Worm (Caenorhabditis elegans): ENCODE data around the gene ZC239.6.
"Not testable (repeated sequence)": the region's sequence is repeated elsewhere in the genome, so short reads cannot be mapped to it uniquely, and the experiment has no call there.

Gene ZC239.6

DNA sequence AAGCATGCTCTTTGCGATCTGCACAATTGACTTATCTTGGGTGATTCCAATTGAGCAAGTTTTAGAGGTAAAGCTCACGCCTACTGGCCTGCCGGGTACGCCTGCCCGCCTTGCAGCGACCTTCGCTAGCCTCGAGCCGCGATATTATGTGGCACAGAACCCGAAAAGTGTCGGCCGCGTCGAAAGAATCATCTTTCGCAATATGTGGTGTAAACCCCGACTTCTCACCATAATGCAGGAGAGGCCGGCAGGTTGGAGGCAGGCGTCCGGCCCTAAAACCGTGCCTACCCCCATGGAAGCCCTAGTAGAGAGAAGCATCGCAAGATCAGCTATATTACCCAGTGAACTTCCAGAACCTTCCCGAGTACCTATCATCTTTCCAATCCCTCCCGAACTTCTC lies 23.6 kb upstream of the ZC239.6 start:
- TF ChIP-seq unc-62 (GFP tag; optimal IDR thresholded peaks at IDR 0.05) (no peak), ceh-9 (tag; optimal IDR thresholded peaks at IDR 0.05) (no peak), pqm-1 (tag; optimal IDR thresholded peaks at IDR 0.05) (no peak), sea-2 (GFP tag; optimal IDR thresholded peaks at IDR 0.05) (no peak), nhr-237 (tag; optimal IDR thresholded peaks at IDR 0.05) (no peak), elt-1 (tag; optimal IDR thresholded peaks at IDR 0.05) (no peak), pha-4 (tag; optimal IDR thresholded peaks at IDR 0.05) (no peak)

- not testable (repeated sequence) for TF ChIP-seq ztf-4, ceh-9, nhr-76 (tag; optimal IDR thresholded peaks at IDR 0.05)
These were observed 20.4 kb upstream of the ZC239.6 start, which contains the start of gene Y27F2A.11 for ce11 chrII:3189038-3189437. Y27F2A.11 (plus strand) TSS chrII:3189338.

- not testable (repeated sequence) for TF ChIP-seq ceh-9 (tag; optimal IDR thresholded peaks at IDR 0.05); nhr-43 (tag; optimal IDR thresholded peaks at IDR 0.05; ENCODE audit: poor library complexity, severe bottlenecking); elt-1 (tag; optimal IDR thresholded peaks at IDR 0.05)
These were observed 17.9 kb upstream of the ZC239.6 start, which contains the start of gene Y27F2A.9 for ce11 chrII:3191544-3191943. Y27F2A.9 (minus strand) TSS chrII:3191644.

DNA sequence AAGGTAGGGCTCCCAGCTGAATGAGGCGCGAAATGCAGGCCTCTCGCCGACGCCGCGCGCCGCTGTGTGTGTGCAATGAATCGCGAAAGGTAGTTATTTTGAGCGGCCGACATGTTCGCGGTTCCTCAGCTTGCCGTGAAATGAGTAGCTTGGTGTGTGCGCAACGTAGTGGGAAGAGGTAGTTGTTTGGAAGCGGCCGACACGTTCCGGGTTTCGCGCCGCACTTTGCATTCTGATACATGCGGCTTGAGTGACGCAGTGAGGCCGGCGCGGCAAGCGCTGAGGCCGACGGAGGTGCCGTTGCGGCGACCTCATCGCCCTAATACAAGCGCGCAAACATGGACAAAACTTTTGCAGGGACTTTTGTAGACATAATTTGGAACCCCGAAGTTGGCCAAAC lies 13.7 kb upstream of the ZC239.6 start:
- TF ChIP-seq elt-2 (tag; optimal IDR thresholded peaks at IDR 0.05) (no peak), ama-1 (optimal IDR thresholded peaks at IDR 0.05) (no peak), nhr-76 (tag; optimal IDR thresholded peaks at IDR 0.05) (no peak), ceh-82 (tag; optimal IDR thresholded peaks at IDR 0.05) (no peak), nhr-11 (tag; optimal IDR thresholded peaks at IDR 0.05) (no peak), nhr-25 (tag; optimal IDR thresholded peaks at IDR 0.05) (no peak), nhr-237 (tag; optimal IDR thresholded peaks at IDR 0.05) (no peak), ceh-16 (tag; optimal IDR thresholded peaks at IDR 0.05) (no peak), unc-62 (GFP tag; optimal IDR thresholded peaks at IDR 0.05) (no peak), lsy-12 (tag; optimal IDR thresholded peaks at IDR 0.05) (no peak)

- TF ChIP-seq ztf-4 (tag; optimal IDR thresholded peaks at IDR 0.05), result no peak
- TF ChIP-seq pqm-1 (tag; optimal IDR thresholded peaks at IDR 0.05), result no peak
- no peak for TF ChIP-seq egl-27 (tag; optimal IDR thresholded peaks at IDR 0.05)
- TF ChIP-seq R02D3.7 (tag; optimal IDR thresholded peaks at IDR 0.05), result no peak
- TF ChIP-seq elt-1 (tag; optimal IDR thresholded peaks at IDR 0.05), result no peak
- TF ChIP-seq nhr-43 (tag; optimal IDR thresholded peaks at IDR 0.05; ENCODE audit: poor library complexity, severe bottlenecking), result no peak
- TF ChIP-seq nhr-237 (tag; optimal IDR thresholded peaks at IDR 0.05), result no peak
- TF ChIP-seq eor-1 (tag; optimal IDR thresholded peaks at IDR 0.05), result no peak
These were observed 12.5 kb upstream of the ZC239.6 start, which contains the start of gene gcy-15 for ce11 chrII:3196966-3197365. gcy-15 (minus strand) TSS chrII:3197066.

DNA sequence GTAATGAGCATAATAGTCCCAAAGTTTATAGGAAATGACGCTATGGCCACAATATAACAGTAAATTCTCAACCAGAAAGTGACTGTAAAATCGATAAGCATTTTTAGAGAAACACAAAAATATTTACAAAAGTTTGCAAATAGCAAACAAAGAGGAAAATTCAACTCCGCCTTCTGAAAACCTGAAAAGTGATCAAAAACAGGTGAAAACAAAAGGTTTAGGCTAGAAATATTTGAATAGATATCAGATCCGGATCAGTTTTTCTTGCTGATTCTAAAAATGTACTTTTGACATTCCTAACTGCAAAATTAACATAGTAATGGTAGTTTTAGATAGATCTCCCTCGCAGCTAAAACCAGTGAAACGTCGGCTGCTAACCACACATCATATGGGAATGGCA lies 10.4 kb upstream of the ZC239.6 start, which contains the start of gene sri-51:
sri-51 (minus strand) TSS at position 101 of the 400 bp plus-strand sequence.
- TF ChIP-seq ZK546.5 (tag; optimal IDR thresholded peaks at IDR 0.05) (no peak), nfya-1 (tag; optimal IDR thresholded peaks at IDR 0.05; ENCODE audit: insufficient read depth) (no peak), unc-39 (tag; optimal IDR thresholded peaks at IDR 0.05) (no peak), nhr-23 (tag; optimal IDR thresholded peaks at IDR 0.05) (no peak), nhr-43 (tag; optimal IDR thresholded peaks at IDR 0.05; ENCODE audit: poor library complexity, severe bottlenecking) (no peak), skn-1 (tag; optimal IDR thresholded peaks at IDR 0.05) (no peak), snpc-4 (tag; optimal IDR thresholded peaks at IDR 0.05) (no peak), egl-27 (tag; optimal IDR thresholded peaks at IDR 0.05) (no peak)

- TF ChIP-seq ceh-82, zag-1, ceh-28 (tag; optimal IDR thresholded peaks at IDR 0.05): not testable (repeated sequence)
These were observed 8.2 kb upstream of the ZC239.6 start, which contains the start of gene sri-48 for ce11 chrII:3201242-3201641. sri-48 (minus strand) TSS chrII:3201342.
